Fruit fly (Drosophila melanogaster): ENCODE results near the gene CG7044.

CG7044 gene

DNA sequence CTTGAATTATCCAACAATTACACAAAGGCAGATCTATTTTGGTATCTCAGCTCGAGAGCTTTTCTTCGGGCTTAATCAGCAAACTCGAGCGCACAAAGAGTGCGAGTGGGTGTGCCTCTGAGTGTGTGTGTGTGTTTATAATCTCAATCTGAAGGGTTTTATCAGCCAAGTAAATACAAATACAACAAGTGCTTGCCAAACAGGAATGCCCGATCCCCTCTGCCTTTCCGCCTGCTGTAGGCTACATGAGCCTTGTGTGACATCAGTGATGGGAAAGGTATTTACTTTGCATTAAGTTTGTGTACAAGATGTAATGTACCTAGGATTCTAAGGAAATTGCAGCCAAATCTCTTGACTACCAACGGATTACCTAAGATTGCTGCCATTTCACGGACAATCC, 12.1 kb downstream of the CG7044 start (continued):
- TF ChIP-seq CG5180 (GFP tag; optimal IDR thresholded peaks at IDR 0.05) (no peak), CG13894 (tag; optimal IDR thresholded peaks at IDR 0.05) (no peak), Fer1 (GFP tag; optimal IDR thresholded peaks at IDR 0.05) (no peak), MBD-R2 (GFP tag; IDR thresholded peaks at IDR 0.05) (no peak), Xrp1 (GFP tag; IDR thresholded peaks at IDR 0.05) (0 out of 2 replicates have a peak, but pooled peaks have one; percentile 12)

DNA sequence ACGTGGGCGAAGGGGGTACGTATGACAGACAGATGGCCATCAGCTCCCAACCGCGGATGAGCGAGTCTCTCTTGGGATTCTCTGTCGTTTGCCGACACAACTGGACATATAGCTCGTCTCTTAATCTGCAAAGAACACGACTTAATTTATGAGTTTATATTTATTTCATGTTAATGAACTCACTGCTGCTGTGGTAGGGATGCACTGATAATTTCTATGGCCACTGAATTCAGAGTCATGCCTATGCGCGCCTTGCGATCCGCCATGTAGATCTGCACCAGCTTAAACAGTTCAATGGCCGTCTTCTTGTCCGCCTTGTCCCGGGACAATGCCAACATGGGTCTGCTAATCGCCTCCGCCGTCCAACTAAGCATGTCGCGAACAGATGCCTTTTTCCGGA, 16.5 kb downstream of the CG7044 start:
- TF ChIP-seq lola (GFP tag; optimal IDR thresholded peaks at IDR 0.05) = no peak
- TF ChIP-seq NfI (GFP tag; optimal IDR thresholded peaks at IDR 0.05) = no peak
- no peak for TF ChIP-seq dysf (GFP tag; IDR thresholded peaks at IDR 0.05)
- no peak for TF ChIP-seq CG8924 (tag; optimal IDR thresholded peaks at IDR 0.05)
- TF ChIP-seq fd102C (GFP tag; optimal IDR thresholded peaks at IDR 0.05) = no peak

- TF ChIP-seq Ets65A (GFP tag) (no peak), CG14014 (GFP tag; IDR thresholded peaks at IDR 0.05) (no peak), HLH54F (GFP tag; optimal IDR thresholded peaks at IDR 0.05) (no peak), mirr (GFP tag; optimal IDR thresholded peaks at IDR 0.05) (peak; percentile 87), eve (GFP tag; optimal IDR thresholded peaks at IDR 0.05) (no peak), chinmo (GFP tag; IDR thresholded peaks at IDR 0.05; ENCODE audit: partially characterized antibody) (0 out of 4 replicates have a peak, but pooled peaks have one; percentile 43), CG6272 (GFP tag; IDR thresholded peaks at IDR 0.05) (no peak), esg (GFP tag; conservative IDR thresholded peaks at IDR 0.05) (no peak), CG6791 (GFP tag; IDR thresholded peaks at IDR 0.05; ENCODE audit: partially characterized antibody) (no peak), CG34376 (GFP tag; optimal IDR thresholded peaks at IDR 0.05) (peak; percentile 83), H2.0 (GFP tag; IDR thresholded peaks at IDR 0.05) (no peak), fd3F (GFP tag; optimal IDR thresholded peaks at IDR 0.05) (no peak), Mad (GFP tag; optimal IDR thresholded peaks at IDR 0.05) (no peak), Opbp (GFP tag; IDR thresholded peaks at IDR 0.05; ENCODE audit: partially characterized antibody) (0 out of 3 replicates have a peak, but pooled peaks have one; percentile 27), CG4707 (GFP tag; optimal IDR thresholded peaks at IDR 0.05) (no peak), CG11247 (GFP tag; IDR thresholded peaks at IDR 0.05) (no peak), trh (GFP tag; optimal IDR thresholded peaks at IDR 0.05) (no peak), gt (GFP tag; IDR thresholded peaks at IDR 0.05) (no peak), CG32772 (GFP tag; IDR thresholded peaks at IDR 0.05) (no peak), chm (GFP tag; IDR thresholded peaks at IDR 0.05) (0 out of 2 replicates have a peak, but pooled peaks have one; percentile 11), gro (GFP tag; optimal IDR thresholded peaks at IDR 0.05) (no peak), CG15269 (tag; optimal IDR thresholded peaks at IDR 0.05) (no peak), B-H1 (GFP tag; IDR thresholded peaks at IDR 0.05) (no peak), CG7357 (GFP tag; IDR thresholded peaks at IDR 0.05) (no peak), fd102C (GFP tag; optimal IDR thresholded peaks at IDR 0.05) (no peak), Optix (GFP tag; IDR thresholded peaks at IDR 0.05) (no peak), CG5180 (GFP tag; optimal IDR thresholded peaks at IDR 0.05) (peak; percentile 66), Ptx1 (GFP tag; IDR thresholded peaks at IDR 0.05) (peak; percentile 43), PHDP (tag; optimal IDR thresholded peaks at IDR 0.05) (no peak), Pdp1 (GFP tag; optimal IDR thresholded peaks at IDR 0.05) (peak in 1 of 2 experiments; percentile 59), CG18764 (GFP tag; optimal IDR thresholded peaks at IDR 0.05) (no peak), Aef1 (GFP tag; IDR thresholded peaks at IDR 0.05) (peak; percentile 59; the same call in 2 of the 3 replicates), zfh1 (GFP tag; IDR thresholded peaks at IDR 0.05) (no peak), CTCF (GFP tag; optimal IDR thresholded peaks at IDR 0.05) (no peak), CG10274 (GFP tag; optimal IDR thresholded peaks at IDR 0.05) (no peak), Atf3 (GFP tag; optimal IDR thresholded peaks at IDR 0.05) (no peak), zen (tag; optimal IDR thresholded peaks at IDR 0.05) (no peak), bcd (GFP tag; optimal IDR thresholded peaks at IDR 0.05) (no peak), amos (GFP tag; IDR thresholded peaks at IDR 0.05; ENCODE audit: partially characterized antibody) (no peak)
Measured at dm6 chr3R:21080876-21081586, 20.5 kb downstream of the CG7044 start, which contains the start of gene HHEX. TSS of gene HHEX (minus strand) at chr3R:21080926.
